Worm (Caenorhabditis elegans) whole organism, young adult: Measurements from ENCODE around the gene K09E2.3.

Experiments
- B0336.3 ChIP-seq: fragments of 200-800 bp; sonication (Bioruptor generic); IDR thresholded peaks from 2 replicates; pipeline ENCODE4 v1.3.6; 2022; ENCODE audit warnings: missing genetic modification characterization, missing compliant biosample characterization
- F10E7.11 ChIP-seq: sonication (generic microtip); optimal IDR thresholded peaks from 2 replicates; lab custom pipeline; 2017; ENCODE audit warnings: mild to moderate bottlenecking, missing genetic modification characterization, moderate library complexity, missing compliant biosample characterization
- F23B12.7 ChIP-seq: sonication (generic microtip); optimal IDR thresholded peaks from 2 replicates; lab custom pipeline; 2017; ENCODE audit warnings: missing genetic modification characterization, mild to moderate bottlenecking, missing compliant biosample characterization, antibody characterized with exemption, moderate library complexity; ENCODE audit not compliant: insufficient read depth
- F37B4.10 ChIP-seq: fragments of 200-800 bp; sonication (Bioruptor generic); IDR thresholded peaks from 2 replicates; pipeline ENCODE4 v1.3.6; 2022; ENCODE audit warnings: missing genetic modification characterization, missing compliant biosample characterization
- F57A8.1 ChIP-seq: fragments of 200-800 bp; sonication (Bioruptor generic); optimal IDR thresholded peaks from 2 replicates; lab custom pipeline; 2018; ENCODE audit warnings: mild to moderate bottlenecking, missing genetic modification characterization, moderate library complexity, missing compliant biosample characterization
- K12H6.12 ChIP-seq: fragments of 200-800 bp; sonication (Bioruptor generic); optimal IDR thresholded peaks from 2 replicates; lab custom pipeline; 2018; ENCODE audit warnings: mild to moderate bottlenecking, missing genetic modification characterization, missing compliant biosample characterization
- atf-7 ChIP-seq: sonication (generic microtip); optimal IDR thresholded peaks from 2 replicates; lab custom pipeline; 2017; ENCODE audit warnings: mild to moderate bottlenecking, missing genetic modification characterization, missing compliant biosample characterization
- attf-5 ChIP-seq: fragments of 200-800 bp; sonication (Bioruptor generic); optimal IDR thresholded peaks from 2 replicates; lab custom pipeline; 2018; ENCODE audit warnings: mild to moderate bottlenecking, missing genetic modification characterization, missing compliant biosample characterization
- bed-1 ChIP-seq: fragments of 200-800 bp; sonication (Bioruptor generic); IDR thresholded peaks from 2 replicates; pipeline ENCODE4 v1.3.6; 2022; ENCODE audit warnings: missing genetic modification reagents, missing genetic modification characterization, missing compliant biosample characterization
- bed-2 ChIP-seq: fragments of 200-800 bp; sonication (Bioruptor generic); IDR thresholded peaks from 2 replicates; pipeline ENCODE4 v1.3.6; 2022; ENCODE audit warnings: missing genetic modification reagents, missing genetic modification characterization, missing compliant biosample characterization
- ccch-3 ChIP-seq: fragments of 200-800 bp; sonication (Bioruptor generic); optimal IDR thresholded peaks from 2 replicates; lab custom pipeline; 2018; ENCODE audit warnings: mild to moderate bottlenecking, missing genetic modification characterization, missing compliant biosample characterization
- cebp-1 ChIP-seq, 2 experiments: fragments of 200-800 bp in 1 of 2; sonication (Bioruptor generic) in 1 of 2; sonication (generic microtip) in 1 of 2; IDR thresholded peaks in 1 of 2; optimal IDR thresholded peaks in 1 of 2; 2 replicates each; pipeline versions ENCODE4 v1.3.6 to Lab custom; 2017 to 2022; ENCODE audit warnings: missing compliant biosample characterization in 2 of 2, missing genetic modification characterization in 2 of 2, mild to moderate bottlenecking in 1 of 2, missing genetic modification reagents in 1 of 2, moderate library complexity in 1 of 2
- cebp-2 ChIP-seq: fragments of 200-800 bp; sonication (Bioruptor generic); IDR thresholded peaks from 2 replicates; pipeline ENCODE4 v1.3.6; 2022; ENCODE audit warnings: missing genetic modification characterization, missing compliant biosample characterization
- ceh-27 ChIP-seq: fragments of 200-800 bp; sonication (Bioruptor generic); optimal IDR thresholded peaks from 2 replicates; lab custom pipeline; 2018; ENCODE audit warnings: mild to moderate bottlenecking, missing genetic modification characterization, moderate library complexity, missing compliant biosample characterization
- ceh-40 ChIP-seq: fragments of 200-800 bp; sonication (Bioruptor generic); IDR thresholded peaks from 2 replicates; pipeline ENCODE4 v1.3.6; 2022; ENCODE audit warnings: missing genetic modification characterization, missing compliant biosample characterization
- ceh-79 ChIP-seq: sonication (generic microtip); optimal IDR thresholded peaks from 2 replicates; lab custom pipeline; 2017; ENCODE audit warnings: mild to moderate bottlenecking, missing genetic modification characterization, missing compliant biosample characterization
- chd-7 ChIP-seq: sonication (generic microtip); optimal IDR thresholded peaks from 2 replicates; lab custom pipeline; 2016; ENCODE audit warnings: mild to moderate bottlenecking, missing genetic modification characterization, moderate library complexity, missing compliant biosample characterization
- dox-1 ChIP-seq: fragments of 200-800 bp; sonication (Bioruptor generic); IDR thresholded peaks from 2 replicates; pipeline ENCODE4 v1.3.6; 2022; ENCODE audit warnings: missing genetic modification reagents, missing genetic modification characterization, missing compliant biosample characterization
- dpff-1 ChIP-seq: sonication (generic microtip); optimal IDR thresholded peaks from 2 replicates; lab custom pipeline; 2017; ENCODE audit warnings: mild to moderate bottlenecking, missing genetic modification characterization, missing compliant biosample characterization
- egl-44 ChIP-seq: fragments of 200-800 bp; sonication (Bioruptor generic); IDR thresholded peaks from 2 replicates; pipeline ENCODE4 v1.3.6; 2022; ENCODE audit warnings: missing genetic modification reagents, missing genetic modification characterization, missing compliant biosample characterization
- egrh-3 ChIP-seq: fragments of 200-800 bp; sonication (Bioruptor generic); IDR thresholded peaks from 2 replicates; pipeline ENCODE4 v1.3.6; 2022; ENCODE audit warnings: missing genetic modification reagents, missing genetic modification characterization, missing compliant biosample characterization
- ekl-4 ChIP-seq: fragments of 200-800 bp; sonication (Bioruptor generic); IDR thresholded peaks from 2 replicates; pipeline ENCODE4 v1.3.6; 2022; ENCODE audit warnings: missing genetic modification reagents, missing genetic modification characterization, missing compliant biosample characterization
- hmg-20 ChIP-seq: fragments of 200-800 bp; sonication (Bioruptor generic); IDR thresholded peaks from 2 replicates; pipeline ENCODE4 v1.3.6; 2022; ENCODE audit warnings: missing genetic modification reagents, missing genetic modification characterization, missing compliant biosample characterization
- lag-1 ChIP-seq: fragments of 200-800 bp; sonication (Bioruptor generic); IDR thresholded peaks from 2 replicates; pipeline ENCODE4 v1.3.6; 2022; ENCODE audit warnings: missing genetic modification reagents, missing genetic modification characterization, missing compliant biosample characterization
- let-607 ChIP-seq, 2 experiments: fragments of 200-800 bp in 1 of 2; sonication (Bioruptor generic) in 1 of 2; sonication (generic microtip) in 1 of 2; optimal IDR thresholded peaks; 2 replicates each; lab custom pipeline; 2016 to 2018; ENCODE audit warnings: mild to moderate bottlenecking in 2 of 2, missing compliant biosample characterization in 2 of 2, missing genetic modification characterization in 2 of 2, moderate library complexity in 2 of 2, missing genotype in 1 of 2
- lin-26 ChIP-seq: fragments of 200-800 bp; sonication (Bioruptor generic); IDR thresholded peaks from 2 replicates; pipeline ENCODE4 v1.3.6; 2022; ENCODE audit warnings: missing genetic modification reagents, missing genetic modification characterization, missing compliant biosample characterization
- lin-35 ChIP-seq, 3 experiments: fragments of 150-350 bp in 2 of 3; sonication (generic microtip) in 1 of 3; optimal IDR thresholded peaks; 2 replicates each; lab custom pipeline; 2014 to 2018; ENCODE audit warnings: missing biosample characterization in 3 of 3, missing genetic modification characterization in 3 of 3, missing genetic modification reagents in 3 of 3
- lin-40 ChIP-seq: sonication (generic microtip); optimal IDR thresholded peaks from 2 replicates; lab custom pipeline; 2016; ENCODE audit warnings: missing genetic modification characterization, mild to moderate bottlenecking, missing compliant biosample characterization, missing genotype, missing genetic modification reagents
- mxl-1 ChIP-seq: sonication (generic microtip); optimal IDR thresholded peaks from 2 replicates; lab custom pipeline; 2016; ENCODE audit warnings: missing genetic modification characterization, missing compliant biosample characterization
- nhr-27 ChIP-seq: fragments of 200-800 bp; sonication (Bioruptor generic); optimal IDR thresholded peaks from 2 replicates; lab custom pipeline; 2018; ENCODE audit warnings: mild to moderate bottlenecking, missing genetic modification characterization, moderate library complexity, missing compliant biosample characterization
- nhr-80 ChIP-seq: sonication (generic microtip); optimal IDR thresholded peaks from 2 replicates; lab custom pipeline; 2016; ENCODE audit warnings: missing genetic modification characterization, missing compliant biosample characterization
- nhr-90 ChIP-seq: sonication (generic microtip); optimal IDR thresholded peaks from 2 replicates; lab custom pipeline; 2016; ENCODE audit warnings: missing genotype, mild to moderate bottlenecking, missing genetic modification characterization, missing compliant biosample characterization
- pbrm-1 ChIP-seq: fragments of 200-800 bp; sonication (Bioruptor generic); IDR thresholded peaks from 2 replicates; pipeline ENCODE4 v1.3.6; 2022; ENCODE audit warnings: missing genetic modification reagents, missing genetic modification characterization, missing compliant biosample characterization
- pha-4 ChIP-seq: fragments of 150-350 bp; sonication (generic microtip); optimal IDR thresholded peaks from 2 replicates; lab custom pipeline; 2014; ENCODE audit warnings: missing biosample characterization, missing genetic modification reagents, missing genetic modification characterization
- rcor-1 ChIP-seq: fragments of 200-800 bp; sonication (Bioruptor generic); IDR thresholded peaks from 2 replicates; pipeline ENCODE4 v1.3.6; 2022; ENCODE audit warnings: missing genetic modification reagents, missing genetic modification characterization, missing compliant biosample characterization
- sdz-38 ChIP-seq: sonication (generic microtip); optimal IDR thresholded peaks from 2 replicates; lab custom pipeline; 2016; ENCODE audit warnings: missing genotype, missing genetic modification characterization, missing compliant biosample characterization
- somi-1 ChIP-seq: fragments of 200-800 bp; sonication (Bioruptor generic); optimal IDR thresholded peaks from 2 replicates; lab custom pipeline; 2018; ENCODE audit warnings: mild to moderate bottlenecking, missing genetic modification characterization, missing compliant biosample characterization
- tbp1 ChIP-seq: fragments of 200-800 bp; sonication (Bioruptor generic); optimal IDR thresholded peaks from 2 replicates; lab custom pipeline; 2018; ENCODE audit warnings: mild to moderate bottlenecking, missing genetic modification characterization, missing compliant biosample characterization
- unc-62 ChIP-seq: fragments of 150-350 bp; optimal IDR thresholded peaks from 2 replicates; lab custom pipeline; 2014; ENCODE audit warnings: missing biosample characterization, missing genetic modification reagents, missing genetic modification characterization
- ztf-26 ChIP-seq: sonication (generic microtip); optimal IDR thresholded peaks from 2 replicates; lab custom pipeline; 2017; ENCODE audit warnings: missing genetic modification characterization, missing compliant biosample characterization

Gene K09E2.3

ce11 chrX:8662452-8662851 lies 10.4 kb upstream of the K09E2.3 start:
- TF ChIP-seq F57A8.1 (GFP tag; lab: Kevin White, UChicago) (no peak), lag-1 (GFP tag; lab: Robert Waterston, UW) (no peak), ekl-4 (GFP tag; lab: Robert Waterston, UW) (no peak), lin-35 (GFP tag; optimal IDR thresholded peaks at IDR 0.05; lab: Kevin White, UChicago) (no peak), dox-1 (GFP tag; lab: Robert Waterston, UW) (no peak)

- TF ChIP-seq ceh-27 (no peak), nhr-90 (peak; percentile 24), ceh-79 (tag; lab: Kevin White, UChicago) (no peak), bed-1 (GFP tag; lab: Robert Waterston, UW) (no peak), somi-1 (GFP tag; lab: Kevin White, UChicago) (peak; percentile 76), F23B12.7 (tag; lab: Kevin White, UChicago) (peak; percentile 18), mxl-1 (tag; lab: Kevin White, UChicago) (no peak), ceh-40 (no peak), F10E7.11 (tag; lab: Kevin White, UChicago) (no peak), nhr-27 (no peak), lin-26 (GFP tag; lab: Robert Waterston, UW) (peak; percentile 54; the same call in 1 of the 2 replicates), cebp-1 (GFP tag; IDR thresholded peaks at IDR 0.05; lab: Robert Waterston, UW) (0 out of 2 replicates have a peak, but pooled peaks have one; percentile 20), cebp-1 (tag; optimal IDR thresholded peaks at IDR 0.05; lab: Kevin White, UChicago) (peak; percentile 82), attf-5 (GFP tag; lab: Kevin White, UChicago) (peak; percentile 70), F37B4.10 (GFP tag; lab: Robert Waterston, UW) (no peak), B0336.3 (GFP tag; lab: Robert Waterston, UW) (peak; percentile 34; the same call in 1 of the 2 replicates), nhr-80 (peak; percentile 87), lin-40 (tag; lab: Kevin White, UChicago) (peak; percentile 65), let-607 (tag; optimal IDR thresholded peaks at IDR 0.05; lab: Kevin White, UChicago) (peak in 1 of 2 experiments; percentile 5), egl-44 (GFP tag; lab: Robert Waterston, UW) (0 out of 2 replicates have a peak, but pooled peaks have one; percentile 45), atf-7 (tag; lab: Kevin White, UChicago) (peak; percentile 31), unc-62 (GFP tag; lab: Kevin White, UChicago) (peak; percentile 70), tbp1 (GFP tag; lab: Kevin White, UChicago) (peak; percentile 29), pha-4 (tag; lab: Kevin White, UChicago) (peak; percentile 73), K12H6.12 (tag; lab: Kevin White, UChicago) (no peak), chd-7 (tag; lab: Kevin White, UChicago) (peak; percentile 14), ztf-26 (tag; lab: Kevin White, UChicago) (peak; percentile 72)
Observed at ce11 chrX:8674514-8674913, 1.6 kb downstream of the K09E2.3 start.

- TF ChIP-seq ccch-3 (GFP tag; lab: Kevin White, UChicago) (no peak), nhr-80 (no peak), rcor-1 (GFP tag; lab: Robert Waterston, UW) (no peak), egrh-3 (GFP tag; lab: Robert Waterston, UW) (no peak), pbrm-1 (no peak), bed-2 (GFP tag; lab: Robert Waterston, UW) (no peak), cebp-1 (GFP tag; IDR thresholded peaks at IDR 0.05; lab: Robert Waterston, UW) (no peak), cebp-1 (tag; optimal IDR thresholded peaks at IDR 0.05; lab: Kevin White, UChicago) (no peak), dpff-1 (no peak), sdz-38 (tag; lab: Kevin White, UChicago) (no peak), cebp-2 (GFP tag; lab: Robert Waterston, UW) (no peak), hmg-20 (GFP tag; lab: Robert Waterston, UW) (no peak)
Observed at ce11 chrX:8675151-8675550, 2.3 kb downstream of the K09E2.3 start.
